Worm (Caenorhabditis elegans) whole organism, mixed stage, embryonic: ENCODE results near the gene unc-85.
A peak's percentile ranks its signal among the peaks of the same experiment; 100 is the strongest.

ENCODE experiments used
- M03D4.4 ChIP-seq: sonication (generic microtip); optimal IDR thresholded peaks from 2 replicates; lab custom pipeline; 2017; ENCODE audit warnings: mild to moderate bottlenecking, missing genetic modification characterization, missing compliant biosample characterization
- bed-3 ChIP-seq: fragments of 200-800 bp; sonication (Bioruptor generic); optimal IDR thresholded peaks from 3 replicates; lab custom pipeline; 2018; ENCODE audit warnings: mild to moderate bottlenecking, missing genetic modification characterization, moderate library complexity, missing compliant biosample characterization
- blmp-1 ChIP-seq: fragments of 150-350 bp; optimal IDR thresholded peaks from 2 replicates; lab custom pipeline; 2014; ENCODE audit warnings: missing biosample characterization, missing genetic modification characterization
- ceh-39 ChIP-seq: fragments of 150-350 bp; optimal IDR thresholded peaks from 2 replicates; lab custom pipeline; 2014; ENCODE audit warnings: missing biosample characterization, missing genetic modification characterization
- ceh-43 ChIP-seq: fragments of 200-800 bp; sonication (Bioruptor generic); optimal IDR thresholded peaks from 2 replicates; lab custom pipeline; 2018; ENCODE audit warnings: mild to moderate bottlenecking, missing genetic modification characterization, moderate library complexity, missing compliant biosample characterization
- ceh-83 ChIP-seq: fragments of 200-800 bp; sonication (Bioruptor generic); optimal IDR thresholded peaks from 2 replicates; lab custom pipeline; 2018; ENCODE audit warnings: mild to moderate bottlenecking, missing genetic modification characterization, missing compliant biosample characterization
- ces-1 ChIP-seq: fragments of 150-350 bp; optimal IDR thresholded peaks from 2 replicates; lab custom pipeline; 2014; ENCODE audit warnings: missing biosample characterization, missing genetic modification reagents, missing genetic modification characterization
- cnd-1 ChIP-seq: fragments of 200-800 bp; sonication (Bioruptor generic); optimal IDR thresholded peaks from 2 replicates; lab custom pipeline; 2018; ENCODE audit warnings: mild to moderate bottlenecking, missing genetic modification characterization, missing compliant biosample characterization
- drap-1 ChIP-seq: fragments of 200-800 bp; sonication (Bioruptor generic); optimal IDR thresholded peaks from 3 replicates; lab custom pipeline; 2018; ENCODE audit warnings: mild to moderate bottlenecking, missing genetic modification characterization, missing compliant biosample characterization
- elt-1 ChIP-seq: sonication (generic microtip); optimal IDR thresholded peaks from 2 replicates; lab custom pipeline; 2017; ENCODE audit warnings: missing genetic modification characterization, mild to moderate bottlenecking, missing compliant biosample characterization, antibody characterized with exemption, moderate library complexity, borderline replicate concordance; ENCODE audit not compliant: insufficient read depth
- elt-3 ChIP-seq: fragments of 150-350 bp; optimal IDR thresholded peaks from 2 replicates; lab custom pipeline; 2014; ENCODE audit warnings: missing biosample characterization, missing genetic modification characterization
- flh-1 ChIP-seq: fragments of 200-800 bp; sonication (Bioruptor generic); optimal IDR thresholded peaks from 2 replicates; lab custom pipeline; 2018; ENCODE audit warnings: mild to moderate bottlenecking, missing genetic modification characterization, moderate library complexity, missing compliant biosample characterization
- ham-2 ChIP-seq: fragments of 200-800 bp; sonication (Bioruptor generic); optimal IDR thresholded peaks from 2 replicates; lab custom pipeline; 2018; ENCODE audit warnings: mild to moderate bottlenecking, missing genetic modification characterization, missing compliant biosample characterization
- hlh-1 ChIP-seq: fragments of 150-350 bp; optimal IDR thresholded peaks from 2 replicates; lab custom pipeline; 2014; ENCODE audit warnings: missing biosample characterization, missing genetic modification reagents, missing genetic modification characterization
- lin-13 ChIP-seq: fragments of 150-350 bp; optimal IDR thresholded peaks from 2 replicates; lab custom pipeline; 2014; ENCODE audit warnings: missing biosample characterization, missing genetic modification characterization
- lin-32 ChIP-seq: fragments of 200-800 bp; sonication (Bioruptor generic); optimal IDR thresholded peaks from 2 replicates; lab custom pipeline; 2018; ENCODE audit warnings: mild to moderate bottlenecking, missing genetic modification characterization, missing compliant biosample characterization
- lsy-2 ChIP-seq: fragments of 150-350 bp; optimal IDR thresholded peaks from 2 replicates; lab custom pipeline; 2014; ENCODE audit warnings: missing biosample characterization, missing genetic modification characterization
- mab-5 ChIP-seq: fragments of 150-350 bp; optimal IDR thresholded peaks from 2 replicates; lab custom pipeline; 2014; ENCODE audit warnings: missing biosample characterization, missing genetic modification characterization
- mep-1 ChIP-seq: fragments of 150-350 bp; optimal IDR thresholded peaks from 2 replicates; lab custom pipeline; 2017; ENCODE audit warnings: missing biosample characterization, missing genetic modification reagents, missing genetic modification characterization, inconsistent platforms
- nhr-12 ChIP-seq: fragments of 150-350 bp; optimal IDR thresholded peaks from 2 replicates; lab custom pipeline; 2014; ENCODE audit warnings: missing biosample characterization, missing genetic modification characterization
- nhr-237 ChIP-seq: fragments of 150-350 bp; optimal IDR thresholded peaks from 2 replicates; lab custom pipeline; 2014; ENCODE audit warnings: missing biosample characterization, missing genetic modification characterization
- nhr-28 ChIP-seq: fragments of 150-350 bp; optimal IDR thresholded peaks from 2 replicates; lab custom pipeline; 2014; ENCODE audit warnings: missing biosample characterization, missing genetic modification characterization
- nhr-76 ChIP-seq: sonication (generic microtip); optimal IDR thresholded peaks from 2 replicates; lab custom pipeline; 2017; ENCODE audit warnings: missing biosample characterization, missing genetic modification characterization
- pha-4 ChIP-seq: fragments of 150-350 bp; optimal IDR thresholded peaks from 2 replicates; lab custom pipeline; 2018; ENCODE audit warnings: missing biosample characterization, missing genetic modification reagents, missing genetic modification characterization
- sem-2 ChIP-seq: fragments of 200-800 bp; sonication (Bioruptor generic); optimal IDR thresholded peaks from 2 replicates; lab custom pipeline; 2018; ENCODE audit warnings: mild to moderate bottlenecking, missing genetic modification characterization, missing compliant biosample characterization
- sptf-1 ChIP-seq: sonication (generic microtip); optimal IDR thresholded peaks from 2 replicates; lab custom pipeline; 2017; ENCODE audit warnings: mild to moderate bottlenecking, missing genetic modification characterization, moderate library complexity, missing compliant biosample characterization
- tbx-8 ChIP-seq: fragments of 200-800 bp; sonication (Bioruptor generic); optimal IDR thresholded peaks from 2 replicates; lab custom pipeline; 2018; ENCODE audit warnings: mild to moderate bottlenecking, missing genetic modification characterization, moderate library complexity, missing compliant biosample characterization
- unc-120 ChIP-seq: sonication (generic microtip); optimal IDR thresholded peaks from 2 replicates; lab custom pipeline; 2017; ENCODE audit warnings: missing genetic modification characterization, missing compliant biosample characterization; ENCODE audit not compliant: poor library complexity, severe bottlenecking
- unc-39 ChIP-seq: fragments of 150-350 bp; optimal IDR thresholded peaks from 2 replicates; lab custom pipeline; 2014; ENCODE audit warnings: missing biosample characterization, missing genetic modification characterization
- unc-62 ChIP-seq: fragments of 150-350 bp; optimal IDR thresholded peaks from 2 replicates; lab custom pipeline; 2014; ENCODE audit warnings: missing biosample characterization, missing genetic modification reagents, missing genetic modification characterization
- zip-8 ChIP-seq: fragments of 150-350 bp; optimal IDR thresholded peaks from 2 replicates; lab custom pipeline; 2014; ENCODE audit warnings: missing biosample characterization, missing genetic modification characterization
- ztf-11 ChIP-seq: fragments of 150-350 bp; optimal IDR thresholded peaks from 2 replicates; lab custom pipeline; 2014; ENCODE audit warnings: missing biosample characterization, missing genetic modification characterization

unc-85 gene

DNA sequence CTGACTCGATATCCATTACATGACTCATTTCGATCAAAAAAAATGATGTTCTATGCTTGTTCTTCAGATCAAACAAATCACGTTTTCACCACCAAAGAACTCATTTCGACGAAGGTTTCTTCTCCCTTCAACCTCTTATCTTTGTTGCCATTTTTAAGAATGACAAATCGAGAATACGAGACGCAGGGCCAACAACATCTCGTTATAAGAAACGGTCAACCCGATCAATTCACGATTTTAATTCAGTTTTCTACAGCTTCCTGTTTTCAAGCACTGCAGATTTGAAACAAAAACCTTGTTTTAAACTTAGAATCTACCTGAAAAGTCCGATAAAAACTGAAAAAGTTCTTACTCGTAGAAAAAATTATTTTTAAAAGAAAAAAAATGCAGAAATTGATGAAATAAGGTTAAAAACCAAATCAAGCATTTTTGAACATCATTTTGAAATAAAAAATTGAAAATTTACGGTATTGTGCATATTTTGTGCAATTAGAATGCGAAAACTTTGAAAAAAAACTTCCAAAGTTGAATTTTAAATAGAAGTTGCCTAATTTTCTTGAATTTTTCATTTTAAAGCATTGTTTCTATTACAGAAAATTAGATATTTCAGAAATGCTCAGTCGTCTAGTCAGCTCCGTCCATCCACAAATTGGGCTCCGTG lies 39.8 kb downstream of the unc-85 start, which contains the start of gene acs-11:
acs-11 (plus strand) TSS at position 611 of the 661 bp plus-strand sequence.
- TF ChIP-seq zip-8 (tag; lab: Kevin White, UChicago) (no peak), hlh-1 (tag; lab: Kevin White, UChicago) (no peak), sem-2 (GFP tag; lab: Kevin White, UChicago) (no peak), tbx-8 (GFP tag; lab: Kevin White, UChicago) (no peak), flh-1 (no peak), elt-3 (tag; lab: Kevin White, UChicago) (no peak), unc-39 (no peak), M03D4.4 (tag; lab: Kevin White, UChicago) (no peak), lin-32 (GFP tag; lab: Kevin White, UChicago) (no peak), elt-1 (no peak), blmp-1 (tag; lab: Kevin White, UChicago) (no peak), ces-1 (GFP tag; lab: Kevin White, UChicago) (no peak), cnd-1 (tag; lab: Kevin White, UChicago) (no peak), unc-120 (tag; lab: Kevin White, UChicago) (no peak)

DNA sequence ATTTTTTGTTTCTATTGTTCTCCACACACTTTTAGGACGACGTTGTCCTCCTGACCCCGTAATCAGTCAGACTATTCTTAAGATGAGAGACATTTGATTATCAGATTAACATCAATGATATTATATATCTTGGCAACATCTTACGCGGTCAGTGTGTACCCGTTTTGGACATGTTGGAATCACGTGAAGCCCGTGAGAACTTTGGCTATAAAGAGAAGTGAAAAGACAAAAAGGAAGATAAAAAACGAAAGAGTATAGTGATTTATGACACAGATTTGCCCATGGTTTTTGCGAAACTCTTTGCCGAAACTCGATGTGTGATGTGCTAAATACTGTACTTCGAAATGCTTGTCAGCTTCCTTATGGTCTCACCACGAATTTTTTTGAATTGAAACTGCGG lies 43.4 kb downstream of the unc-85 start:
- TF ChIP-seq blmp-1 (tag; lab: Kevin White, UChicago): no peak
- peak; percentile 25 for TF ChIP-seq elt-3 (tag; lab: Kevin White, UChicago)
- TF ChIP-seq elt-1: peak; percentile 29
- TF ChIP-seq ceh-39 (tag; lab: Kevin White, UChicago): no peak
- TF ChIP-seq, all 35 proteins: peak for 2

DNA sequence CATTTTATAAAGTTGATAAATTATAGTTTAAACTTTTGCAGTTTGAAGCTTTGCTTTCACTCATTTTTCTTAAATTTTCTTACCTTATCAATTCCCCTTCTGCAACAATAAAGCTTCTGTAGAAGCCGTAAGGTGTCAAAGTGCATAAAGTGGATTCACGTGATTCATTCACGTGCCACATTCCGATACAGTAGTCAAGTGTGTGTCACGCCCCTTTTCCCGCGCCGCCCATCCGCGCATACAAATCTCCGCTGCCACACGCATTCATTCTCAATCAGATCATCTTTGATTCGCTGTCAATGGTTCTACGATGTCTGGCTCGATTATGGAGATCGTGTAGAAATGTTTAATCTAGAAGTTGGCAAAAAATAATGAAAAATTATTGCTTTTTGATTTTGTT lies 45.2 kb downstream of the unc-85 start:
- TF ChIP-seq ham-2 (GFP tag; lab: Kevin White, UChicago) (no peak), sem-2 (GFP tag; lab: Kevin White, UChicago) (no peak), nhr-237 (tag; lab: Kevin White, UChicago) (no peak), drap-1 (GFP tag; lab: Kevin White, UChicago) (no peak), zip-8 (tag; lab: Kevin White, UChicago) (no peak), elt-3 (tag; lab: Kevin White, UChicago) (no peak), elt-1 (no peak), unc-39 (no peak)

ce11 chrII:4747697-4748096 lies 45.8 kb downstream of the unc-85 start:
- TF ChIP-seq sptf-1: no peak
- no peak for TF ChIP-seq ceh-83 (GFP tag; lab: Kevin White, UChicago)
- no peak for TF ChIP-seq drap-1 (GFP tag; lab: Kevin White, UChicago)
- TF ChIP-seq ceh-39 (tag; lab: Kevin White, UChicago): no peak
- TF ChIP-seq lin-13 (tag; lab: Kevin White, UChicago): no peak
- no peak for TF ChIP-seq bed-3
- no peak for TF ChIP-seq ceh-43 (GFP tag; lab: Kevin White, UChicago)
- TF ChIP-seq blmp-1 (tag; lab: Kevin White, UChicago): no peak
- TF ChIP-seq nhr-28: no peak
- no peak for TF ChIP-seq unc-120 (tag; lab: Kevin White, UChicago)
- TF ChIP-seq mep-1: no peak
- TF ChIP-seq mab-5 (tag; lab: Kevin White, UChicago): no peak
- no peak for TF ChIP-seq lsy-2
- no peak for TF ChIP-seq tbx-8 (GFP tag; lab: Kevin White, UChicago)
- TF ChIP-seq unc-39: no peak
- TF ChIP-seq lin-32 (GFP tag; lab: Kevin White, UChicago): no peak
- no peak for TF ChIP-seq zip-8 (tag; lab: Kevin White, UChicago)

- no peak for TF ChIP-seq unc-39
- no peak for TF ChIP-seq unc-62 (GFP tag; lab: Kevin White, UChicago)
- TF ChIP-seq zip-8 (tag; lab: Kevin White, UChicago): no peak
- TF ChIP-seq nhr-12: no peak
- TF ChIP-seq ztf-11 (tag; lab: Kevin White, UChicago): no peak
- TF ChIP-seq M03D4.4 (tag; lab: Kevin White, UChicago): no peak
- no peak for TF ChIP-seq unc-120 (tag; lab: Kevin White, UChicago)
- no peak for TF ChIP-seq flh-1
- no peak for TF ChIP-seq ceh-83 (GFP tag; lab: Kevin White, UChicago)
- no peak for TF ChIP-seq pha-4 (tag; lab: Kevin White, UChicago)
- no peak for TF ChIP-seq nhr-76
- TF ChIP-seq lsy-2: no peak
- TF ChIP-seq sptf-1: no peak
These were observed 46.5 kb downstream of the unc-85 start for ce11 chrII:4748374-4748773.
